Fruit fly (Drosophila melanogaster) whole organism, pupa: ENCODE measurements around the gene Pfdn4.
A peak's percentile ranks its signal among the peaks of the same experiment; 100 is the strongest.

ENCODE experiments used
- CG10348 ChIP-seq: fragments of 200-800 bp; sonication (Bioruptor generic); IDR thresholded peaks from 2 replicates; pipeline ENCODE4 v1.3.6; 2022; ENCODE audit warnings: missing biosample characterization, missing genetic modification characterization
- CG12605 ChIP-seq: fragments of 200-800 bp; sonication (Bioruptor generic); IDR thresholded peaks from 2 replicates; pipeline ENCODE4 v1.3.6; 2022; ENCODE audit warnings: missing biosample characterization, missing genetic modification characterization
- CG13204 ChIP-seq: fragments of 200-800 bp; sonication (Bioruptor generic); optimal IDR thresholded peaks from 2 replicates; lab custom pipeline; 2018; ENCODE audit warnings: missing biosample characterization, mild to moderate bottlenecking, missing genetic modification characterization, moderate library complexity
- CG14655 ChIP-seq: fragments of 200-800 bp; sonication (Bioruptor generic); optimal IDR thresholded peaks from 3 replicates; lab custom pipeline; 2017; ENCODE audit warnings: mild to moderate bottlenecking, missing biosample characterization, missing genetic modification reagents, missing genetic modification characterization
- CG15710 ChIP-seq: fragments of 200-800 bp; sonication (Bioruptor generic); optimal IDR thresholded peaks from 2 replicates; lab custom pipeline; 2018; ENCODE audit warnings: missing biosample characterization, mild to moderate bottlenecking, missing genetic modification characterization, moderate library complexity
- CG17806 ChIP-seq: fragments of 200-800 bp; sonication (Bioruptor generic); optimal IDR thresholded peaks from 2 replicates; lab custom pipeline; 2018; ENCODE audit warnings: missing biosample characterization, mild to moderate bottlenecking, missing genetic modification characterization, moderate library complexity
- CG32121 ChIP-seq: fragments of 200-800 bp; sonication (Bioruptor generic); IDR thresholded peaks from 2 replicates; pipeline ENCODE4 v1.3.6; 2022; ENCODE audit warnings: missing biosample characterization, missing genetic modification characterization
- CG34367 ChIP-seq: fragments of 200-800 bp; sonication (Bioruptor generic); optimal IDR thresholded peaks from 2 replicates; lab custom pipeline; 2018; ENCODE audit warnings: missing biosample characterization, mild to moderate bottlenecking, missing genetic modification characterization
- CG4496 ChIP-seq: fragments of 200-800 bp; sonication (Bioruptor generic); IDR thresholded peaks from 3 replicates; pipeline ENCODE4 v1.3.6; 2022; ENCODE audit warnings: missing biosample characterization, missing genetic modification characterization
- CG8159 ChIP-seq: fragments of 200-800 bp; sonication (Bioruptor generic); optimal IDR thresholded peaks from 3 replicates; lab custom pipeline; 2018; ENCODE audit warnings: missing biosample characterization, mild to moderate bottlenecking, missing genetic modification characterization, moderate library complexity
- CG8301 ChIP-seq: fragments of 200-800 bp; sonication (Bioruptor generic); optimal IDR thresholded peaks from 2 replicates; lab custom pipeline; 2018; ENCODE audit warnings: missing biosample characterization, mild to moderate bottlenecking, missing genetic modification characterization
- CG9948 ChIP-seq: fragments of 200-800 bp; sonication (Bioruptor generic); optimal IDR thresholded peaks from 2 replicates; lab custom pipeline; 2018; ENCODE audit warnings: missing biosample characterization, mild to moderate bottlenecking, missing genetic modification characterization, moderate library complexity
- D1 ChIP-seq: fragments of 200-800 bp; sonication (Bioruptor generic); optimal IDR thresholded peaks from 2 replicates; lab custom pipeline; 2018; ENCODE audit warnings: missing biosample characterization, mild to moderate bottlenecking, missing genetic modification characterization, moderate library complexity
- EcR ChIP-seq: fragments of 200-800 bp; sonication (Bioruptor generic); optimal IDR thresholded peaks from 3 replicates; lab custom pipeline; 2019; ENCODE audit warnings: missing biosample characterization, missing genetic modification characterization, mild to moderate bottlenecking, moderate library complexity, missing genetic modification reagents
- Ets98B ChIP-seq: fragments of 200-800 bp; sonication (Bioruptor generic); IDR thresholded peaks from 2 replicates; pipeline ENCODE4 v1.3.6; 2022; ENCODE audit warnings: missing biosample characterization, missing genetic modification characterization
- Pif1A ChIP-seq: fragments of 200-800 bp; sonication (Bioruptor generic); optimal IDR thresholded peaks from 3 replicates; lab custom pipeline; 2016; ENCODE audit warnings: missing biosample characterization, missing genetic modification characterization
- Pif1B ChIP-seq: fragments of 200-800 bp; sonication (Bioruptor generic); optimal IDR thresholded peaks from 3 replicates; lab custom pipeline; 2016; ENCODE audit warnings: missing biosample characterization, missing genetic modification characterization
- Snoo ChIP-seq: fragments of 200-800 bp; sonication (Bioruptor generic); optimal IDR thresholded peaks from 3 replicates; lab custom pipeline; 2017; ENCODE audit warnings: missing biosample characterization, mild to moderate bottlenecking, missing genetic modification characterization, inconsistent platforms
- fd96Ca ChIP-seq: fragments of 200-800 bp; sonication (Bioruptor generic); IDR thresholded peaks from 3 replicates; pipeline ENCODE4 v1.3.6; 2022; ENCODE audit warnings: missing biosample characterization, missing genetic modification characterization
- gl ChIP-seq: fragments of 200-800 bp; sonication (Bioruptor generic); optimal IDR thresholded peaks from 2 replicates; lab custom pipeline; 2018; ENCODE audit warnings: missing biosample characterization, mild to moderate bottlenecking, missing genetic modification characterization
- rn ChIP-seq: fragments of 200-800 bp; sonication (Bioruptor generic); IDR thresholded peaks from 2 replicates; pipeline ENCODE4 v1.3.6; 2022; ENCODE audit warnings: missing biosample characterization, missing genetic modification characterization

The Pfdn4 gene

DNA sequence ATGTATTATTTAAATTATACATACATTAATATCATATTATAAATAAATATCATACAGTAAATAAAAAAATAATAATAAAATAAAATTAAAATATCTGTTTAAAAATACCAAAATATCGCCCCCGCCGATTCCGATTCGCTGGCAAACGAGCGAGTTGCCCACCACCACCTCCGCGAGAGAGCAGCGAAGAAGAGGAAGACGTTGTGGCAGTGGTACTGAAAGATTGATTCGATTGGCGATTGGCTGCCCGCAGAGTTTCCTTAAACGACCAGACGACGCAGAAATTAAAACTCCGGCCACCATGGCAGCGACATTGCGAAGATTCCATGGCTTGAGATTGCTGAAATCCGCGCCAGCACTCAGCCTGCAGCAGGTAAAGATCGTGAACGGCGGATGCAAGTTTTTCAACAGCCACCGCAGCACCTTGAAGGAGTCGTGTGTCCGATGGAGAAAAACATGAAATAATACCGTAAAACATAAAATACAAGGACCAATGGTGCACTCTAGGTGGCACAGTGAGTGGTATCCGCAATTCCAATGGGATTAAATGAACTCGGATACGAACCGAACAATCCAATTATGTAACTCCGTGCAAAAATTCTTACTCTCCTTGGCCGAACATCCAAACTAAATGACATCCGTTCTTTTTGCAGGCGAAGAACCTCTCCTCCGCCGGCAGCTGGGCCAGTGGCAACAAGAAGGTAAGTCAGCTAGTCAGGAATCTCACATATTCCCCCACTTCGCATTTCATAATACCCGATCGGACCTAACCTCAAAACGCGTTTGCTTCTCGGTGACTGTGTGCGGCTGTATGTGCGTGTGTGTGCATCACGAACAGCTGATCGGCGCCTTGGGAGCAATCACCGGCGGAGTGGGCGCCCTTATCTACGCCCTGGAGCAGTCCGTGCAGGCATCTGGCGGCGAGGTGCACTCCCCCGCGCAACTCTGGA lies 7.5 kb downstream of the Pfdn4 start, which contains the start of gene Cyt-c1:
Gene Cyt-c1 (plus strand): TSS at position 173 of the 950 bp plus-strand sequence.
- TF ChIP-seq CG32121 (no peak; the same call in 1 of the 2 replicates), CG4496 (GFP tag; lab: Robert Waterston, UW) (peak; percentile 46; the same call in 2 of the 3 replicates), CG15710 (tag; lab: Kevin White, UChicago) (no peak), CG8301 (no peak), CG13204 (no peak), EcR (GFP tag; lab: Kevin White, UChicago) (peak; percentile 74), CG9948 (tag; lab: Kevin White, UChicago) (no peak)

DNA sequence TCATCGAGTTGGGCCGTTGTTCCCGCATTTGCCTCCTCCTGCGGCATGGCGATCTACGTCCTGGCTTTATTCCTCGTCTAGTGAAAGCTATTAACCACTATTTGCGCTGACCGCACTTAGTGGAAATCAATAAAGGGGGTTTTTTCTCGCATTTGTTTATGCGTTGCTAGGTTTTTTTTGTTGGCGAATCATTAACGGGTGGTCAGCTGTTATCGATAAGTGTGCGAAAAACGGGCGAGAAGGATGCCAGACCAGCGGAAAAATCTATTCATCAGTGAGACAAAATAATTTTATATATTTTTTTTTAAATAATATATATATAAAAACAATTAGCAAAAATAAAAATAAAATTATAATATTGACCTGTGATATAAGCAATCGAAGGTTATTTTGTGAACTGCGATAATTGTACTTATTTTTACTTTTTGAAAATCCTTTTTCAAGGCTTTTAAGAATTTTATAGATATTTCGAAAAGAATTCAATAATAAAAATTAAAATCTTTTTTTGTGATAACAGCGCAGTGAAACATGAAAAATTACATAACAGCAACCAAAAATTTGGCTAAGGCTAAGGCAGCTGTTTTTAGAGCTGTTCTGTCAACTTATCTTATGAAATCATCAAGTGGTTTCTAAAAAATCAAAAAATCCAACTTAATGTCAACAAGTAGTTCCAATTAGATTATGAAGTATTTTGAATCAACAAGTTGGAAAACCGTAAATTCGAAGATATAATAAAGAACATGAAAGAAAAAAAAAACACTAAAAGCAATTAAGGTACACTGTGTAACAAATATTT lies 8.4 kb downstream of the Pfdn4 start, which contains the start of gene Klp64D:
Gene Klp64D (minus strand): TSS at position 185 of the 796 bp plus-strand sequence.
- TF ChIP-seq CG4496 (GFP tag; lab: Robert Waterston, UW) (0 out of 3 replicates have a peak, but pooled peaks have one; percentile 18), fd96Ca (GFP tag; lab: Robert Waterston, UW) (no peak), CG12605 (GFP tag; lab: Robert Waterston, UW) (no peak), Snoo (no peak), CG32121 (no peak), CG15710 (tag; lab: Kevin White, UChicago) (peak; percentile 21)

DNA sequence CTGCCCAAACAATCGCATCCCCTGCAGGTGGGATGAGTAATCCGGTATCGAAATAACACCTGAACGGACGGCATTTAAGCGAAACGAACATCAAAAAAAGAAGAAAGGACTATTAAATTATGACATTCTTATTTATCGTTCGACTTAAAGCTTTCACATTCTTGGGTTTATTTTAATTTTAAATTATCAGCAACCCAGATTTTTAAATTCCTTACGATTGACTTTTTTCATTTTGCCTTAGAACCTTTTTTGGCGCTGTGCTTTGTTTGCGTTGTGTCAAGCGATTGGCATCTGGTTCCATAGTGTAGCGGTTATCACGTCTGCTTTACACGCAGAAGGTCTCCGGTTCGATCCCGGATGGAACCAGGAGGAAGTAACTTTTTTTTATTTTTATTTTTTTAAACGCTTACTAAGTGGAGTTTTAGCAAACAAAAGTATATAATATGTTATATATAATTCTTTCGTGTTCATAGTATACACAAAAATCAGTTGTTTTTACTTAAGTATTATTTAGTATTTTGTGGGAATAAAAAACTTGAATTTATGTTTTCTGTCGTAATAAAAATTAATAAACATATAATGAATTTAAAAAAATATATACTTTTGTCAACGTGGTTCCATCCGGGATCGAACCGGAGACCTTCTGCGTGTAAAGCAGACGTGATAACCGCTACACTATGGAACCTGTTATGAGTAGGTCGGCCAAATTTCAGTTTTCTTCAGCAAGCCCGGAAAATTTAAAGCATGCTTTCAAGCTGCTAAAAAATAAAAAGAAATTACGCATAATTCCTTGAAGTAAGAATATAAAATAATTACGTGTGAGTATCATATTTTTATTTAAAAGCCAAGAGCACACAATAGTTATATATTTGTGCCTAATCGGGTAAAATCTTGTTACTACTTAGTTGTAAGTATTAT lies 11.5 kb downstream of the Pfdn4 start:
- peak; percentile 54 for TF ChIP-seq D1 (tag; lab: Kevin White, UChicago)
- no peak for TF ChIP-seq rn

DNA sequence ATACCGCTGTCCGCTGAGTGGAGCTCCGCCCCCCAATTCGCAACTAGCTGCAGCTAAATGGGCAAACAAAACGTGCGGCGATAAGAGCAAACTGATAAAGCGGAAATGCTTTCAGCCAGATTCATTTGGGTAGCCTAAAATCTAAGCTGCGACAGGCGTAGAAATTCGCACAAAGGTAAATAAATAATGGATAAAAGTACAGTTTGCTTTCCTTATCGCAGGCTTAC lies 12.1 kb downstream of the Pfdn4 start, which contains the start of gene lama:
Gene lama (minus strand): TSS at position 101 of the 227 bp plus-strand sequence.
- no peak for TF ChIP-seq fd96Ca (GFP tag; lab: Robert Waterston, UW)
- no peak for TF ChIP-seq CG15710 (tag; lab: Kevin White, UChicago)
- no peak for TF ChIP-seq CG14655 (GFP tag; lab: Kevin White, UChicago)
- no peak for TF ChIP-seq D1 (tag; lab: Kevin White, UChicago)
- no peak for TF ChIP-seq gl (tag; lab: Kevin White, UChicago)

DNA sequence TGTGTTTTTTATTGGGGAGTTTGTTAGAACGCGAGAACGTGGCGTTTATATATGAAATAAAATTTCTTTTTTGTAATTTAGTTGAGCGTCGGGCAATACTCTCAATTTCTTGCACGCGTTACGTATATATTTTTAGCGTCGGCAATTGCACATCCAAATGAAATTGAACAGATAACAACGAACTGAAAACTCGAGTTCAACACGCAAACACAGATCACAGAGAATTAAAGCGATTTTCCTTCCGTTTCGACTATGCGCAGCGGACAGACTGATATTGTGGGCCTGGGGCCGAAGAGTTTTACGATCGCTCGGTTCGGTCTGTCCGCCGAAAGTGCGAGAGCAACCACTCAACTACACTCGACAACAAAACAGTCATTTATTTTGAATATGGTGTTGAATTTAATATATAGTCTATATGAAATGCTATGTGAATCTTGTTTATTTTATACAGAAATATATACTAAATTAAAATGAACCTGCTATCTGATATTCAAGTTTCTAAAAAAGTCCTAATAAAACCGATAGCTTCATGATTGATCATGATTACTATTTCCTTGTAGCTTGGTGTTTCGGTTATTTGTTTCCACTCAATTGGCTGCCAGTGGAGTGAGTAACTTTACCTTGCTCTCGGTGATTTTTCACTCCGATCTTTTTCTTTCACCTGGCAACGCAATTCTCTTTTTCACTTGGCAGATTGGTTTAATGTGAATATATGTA lies 12.6 kb downstream of the Pfdn4 start, which contains the start of gene CG46456:
Gene CG46456 (minus strand): TSS at position 273 of the 717 bp plus-strand sequence.
- TF ChIP-seq CG10348 (peak; percentile 49; the same call in 1 of the 2 replicates), Ets98B (GFP tag; lab: Robert Waterston, UW) (peak; percentile 93), CG12605 (GFP tag; lab: Robert Waterston, UW) (peak; percentile 93), CG8301 (peak; percentile 95), D1 (tag; lab: Kevin White, UChicago) (peak; percentile 89), CG9948 (tag; lab: Kevin White, UChicago) (peak; percentile 95), CG15710 (tag; lab: Kevin White, UChicago) (peak; percentile 93), CG4496 (GFP tag; lab: Robert Waterston, UW) (peak; percentile 94), EcR (GFP tag; lab: Kevin White, UChicago) (peak; percentile 85), gl (tag; lab: Kevin White, UChicago) (peak; percentile 87), CG34367 (tag; lab: Kevin White, UChicago) (peak; percentile 94), Snoo (peak; percentile 95), rn (peak; percentile 71), Pif1B (GFP tag; lab: Kevin White, UChicago) (peak; percentile 89), CG14655 (GFP tag; lab: Kevin White, UChicago) (peak; percentile 94), Pif1A (GFP tag; lab: Kevin White, UChicago) (peak; percentile 88), CG17806 (tag; lab: Kevin White, UChicago) (peak; percentile 95), fd96Ca (GFP tag; lab: Robert Waterston, UW) (peak; percentile 84), CG32121 (peak; percentile 96), CG13204 (peak; percentile 71), CG8159 (tag; lab: Kevin White, UChicago) (peak; percentile 97)
